Worm (Caenorhabditis elegans) whole organism, L4/young adult: ENCODE data around the gene M04B2.2.

Source experiments
- W03F9.2 ChIP-seq: fragments of 150-350 bp; optimal IDR thresholded peaks from 2 replicates; lab custom pipeline; 2014; ENCODE audit warnings: missing biosample characterization, missing genetic modification characterization
- dao-5 ChIP-seq: sonication (generic microtip); optimal IDR thresholded peaks from 2 replicates; lab custom pipeline; 2016; ENCODE audit warnings: missing genotype, missing genetic modification characterization, moderate library complexity, missing compliant biosample characterization
- him-1 ChIP-seq: sonication (generic microtip); optimal IDR thresholded peaks from 2 replicates; lab custom pipeline; 2016; ENCODE audit warnings: missing genotype, missing genetic modification reagents, missing genetic modification characterization, missing compliant biosample characterization

M04B2.2 gene

ce11 chrIV:11565022-11565421 lies 37.2 kb downstream of the M04B2.2 start:
- no peak for TF ChIP-seq W03F9.2 (tag; lab: Kevin White, UChicago)
- TF ChIP-seq dao-5 (tag; lab: Kevin White, UChicago): no peak
- TF ChIP-seq him-1 (tag; lab: Kevin White, UChicago): no peak

- TF ChIP-seq W03F9.2 (tag; lab: Kevin White, UChicago): peak; percentile 83
- peak; percentile 65 for TF ChIP-seq him-1 (tag; lab: Kevin White, UChicago)
- no peak for TF ChIP-seq dao-5 (tag; lab: Kevin White, UChicago)
These were observed 38.3 kb downstream of the M04B2.2 start, which contains the start of gene sec-24.1 for ce11 chrIV:11566146-11566545. sec-24.1 (minus strand) TSS chrIV:11566194.

- TF ChIP-seq W03F9.2 (tag; lab: Kevin White, UChicago): no peak
- TF ChIP-seq him-1 (tag; lab: Kevin White, UChicago): no peak
- no peak for TF ChIP-seq dao-5 (tag; lab: Kevin White, UChicago)
These were observed 40.5 kb downstream of the M04B2.2 start for ce11 chrIV:11568249-11568940.

ce11 chrIV:11569795-11570194 lies 41.9 kb downstream of the M04B2.2 start:
- TF ChIP-seq dao-5 (tag; lab: Kevin White, UChicago) (no peak), him-1 (tag; lab: Kevin White, UChicago) (no peak), W03F9.2 (tag; lab: Kevin White, UChicago) (no peak)

ce11 chrIV:11570200-11570599 lies 42.3 kb downstream of the M04B2.2 start, which contains the start of gene srgp-1:
srgp-1 (plus strand) TSS chrIV:11570500.
- no peak for TF ChIP-seq W03F9.2 (tag; lab: Kevin White, UChicago)
- TF ChIP-seq him-1 (tag; lab: Kevin White, UChicago): no peak
- no peak for TF ChIP-seq dao-5 (tag; lab: Kevin White, UChicago)

ce11 chrIV:11571374-11571839 lies 43.6 kb downstream of the M04B2.2 start:
- TF ChIP-seq dao-5 (tag; lab: Kevin White, UChicago): no peak

- no peak for TF ChIP-seq him-1 (tag; lab: Kevin White, UChicago)
- TF ChIP-seq W03F9.2 (tag; lab: Kevin White, UChicago): no peak
- TF ChIP-seq dao-5 (tag; lab: Kevin White, UChicago): no peak
These were observed 44.7 kb downstream of the M04B2.2 start for ce11 chrIV:11572524-11572923.

- no peak for TF ChIP-seq W03F9.2 (tag; lab: Kevin White, UChicago)
- TF ChIP-seq him-1 (tag; lab: Kevin White, UChicago): no peak
- TF ChIP-seq dao-5 (tag; lab: Kevin White, UChicago): no peak
These were observed 46.5 kb downstream of the M04B2.2 start for ce11 chrIV:11574331-11574730.

- TF ChIP-seq W03F9.2 (tag; lab: Kevin White, UChicago): no peak
These were observed 50.6 kb downstream of the M04B2.2 start, which contains the start of gene rib-1 for ce11 chrIV:11578492-11578891. rib-1 (plus strand) TSS chrIV:11578792.
